Worm (Caenorhabditis elegans) whole organism, mixed stage, embryonic: ENCODE data around the gene cox-15.

Experiments used
- M03D4.4 ChIP-seq: sonication (generic microtip); optimal IDR thresholded peaks from 2 replicates; lab custom pipeline; 2017; ENCODE audit warnings: mild to moderate bottlenecking, missing genetic modification characterization, missing compliant biosample characterization
- cnd-1 ChIP-seq: fragments of 200-800 bp; sonication (Bioruptor generic); optimal IDR thresholded peaks from 2 replicates; lab custom pipeline; 2018; ENCODE audit warnings: mild to moderate bottlenecking, missing genetic modification characterization, missing compliant biosample characterization
- elt-1 ChIP-seq: sonication (generic microtip); optimal IDR thresholded peaks from 2 replicates; lab custom pipeline; 2017; ENCODE audit warnings: missing genetic modification characterization, mild to moderate bottlenecking, missing compliant biosample characterization, antibody characterized with exemption, moderate library complexity, borderline replicate concordance; ENCODE audit not compliant: insufficient read depth
- elt-3 ChIP-seq: fragments of 150-350 bp; optimal IDR thresholded peaks from 2 replicates; lab custom pipeline; 2014; ENCODE audit warnings: missing biosample characterization, missing genetic modification characterization
- hlh-1 ChIP-seq: fragments of 150-350 bp; optimal IDR thresholded peaks from 2 replicates; lab custom pipeline; 2014; ENCODE audit warnings: missing biosample characterization, missing genetic modification reagents, missing genetic modification characterization
- lin-13 ChIP-seq: fragments of 150-350 bp; optimal IDR thresholded peaks from 2 replicates; lab custom pipeline; 2014; ENCODE audit warnings: missing biosample characterization, missing genetic modification characterization
- mep-1 ChIP-seq: fragments of 150-350 bp; optimal IDR thresholded peaks from 2 replicates; lab custom pipeline; 2017; ENCODE audit warnings: missing biosample characterization, missing genetic modification reagents, missing genetic modification characterization, inconsistent platforms
- nhr-237 ChIP-seq: fragments of 150-350 bp; optimal IDR thresholded peaks from 2 replicates; lab custom pipeline; 2014; ENCODE audit warnings: missing biosample characterization, missing genetic modification characterization
- nhr-28 ChIP-seq: fragments of 150-350 bp; optimal IDR thresholded peaks from 2 replicates; lab custom pipeline; 2014; ENCODE audit warnings: missing biosample characterization, missing genetic modification characterization
- pha-4 ChIP-seq: fragments of 150-350 bp; optimal IDR thresholded peaks from 2 replicates; lab custom pipeline; 2018; ENCODE audit warnings: missing biosample characterization, missing genetic modification reagents, missing genetic modification characterization
- snpc-4 ChIP-seq: fragments of 150-350 bp; optimal IDR thresholded peaks from 2 replicates; lab custom pipeline; 2014; ENCODE audit warnings: missing biosample characterization, missing genetic modification characterization
- tbx-8 ChIP-seq: fragments of 200-800 bp; sonication (Bioruptor generic); optimal IDR thresholded peaks from 2 replicates; lab custom pipeline; 2018; ENCODE audit warnings: mild to moderate bottlenecking, missing genetic modification characterization, moderate library complexity, missing compliant biosample characterization
- unc-62 ChIP-seq: fragments of 150-350 bp; optimal IDR thresholded peaks from 2 replicates; lab custom pipeline; 2014; ENCODE audit warnings: missing biosample characterization, missing genetic modification reagents, missing genetic modification characterization
- ztf-11 ChIP-seq: fragments of 150-350 bp; optimal IDR thresholded peaks from 2 replicates; lab custom pipeline; 2014; ENCODE audit warnings: missing biosample characterization, missing genetic modification characterization

DNA sequence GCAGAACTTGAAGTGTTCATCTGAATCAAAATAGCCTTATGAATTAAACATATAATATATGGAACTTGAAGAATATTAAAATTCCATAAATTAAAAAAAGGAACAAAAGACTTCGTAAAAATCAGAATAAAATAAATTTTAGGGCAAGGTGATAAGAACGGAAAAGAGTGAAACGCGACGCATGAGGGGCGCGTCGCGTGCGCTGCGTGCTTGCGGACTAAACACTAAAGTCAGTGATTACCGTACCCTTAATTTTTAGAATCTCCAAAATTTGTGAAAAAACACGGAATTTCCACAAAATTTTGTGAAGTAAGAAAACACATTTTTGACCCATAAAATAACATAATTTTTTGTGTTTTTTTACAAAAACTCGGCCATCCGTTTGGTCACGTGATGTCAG is 26.4 kb upstream of the cox-15 start, which contains the start of gene T05B9.1:
- no peak for TF ChIP-seq M03D4.4 (tag; lab: Kevin White, UChicago)
- no peak for TF ChIP-seq elt-3 (tag; lab: Kevin White, UChicago)
- TF ChIP-seq cnd-1: no peak
- no peak for TF ChIP-seq ztf-11 (tag; lab: Kevin White, UChicago)
- TF ChIP-seq lin-13 (tag; lab: Kevin White, UChicago): no peak
- TF ChIP-seq elt-1 (tag; lab: Kevin White, UChicago): no peak
- TF ChIP-seq mep-1 (tag; lab: Kevin White, UChicago): no peak
- no peak for TF ChIP-seq snpc-4
- TF ChIP-seq unc-62 (GFP tag; lab: Kevin White, UChicago): no peak
- TF ChIP-seq hlh-1 (tag; lab: Kevin White, UChicago): no peak
- no peak for TF ChIP-seq pha-4 (tag; lab: Kevin White, UChicago)
- TF ChIP-seq nhr-28: no peak
- no peak for TF ChIP-seq nhr-237 (tag; lab: Kevin White, UChicago)
- TF ChIP-seq tbx-8 (GFP tag; lab: Kevin White, UChicago): no peak
